Fruit fly (Drosophila melanogaster): ENCODE data around the gene CG5342.

Gene CG5342

DNA sequence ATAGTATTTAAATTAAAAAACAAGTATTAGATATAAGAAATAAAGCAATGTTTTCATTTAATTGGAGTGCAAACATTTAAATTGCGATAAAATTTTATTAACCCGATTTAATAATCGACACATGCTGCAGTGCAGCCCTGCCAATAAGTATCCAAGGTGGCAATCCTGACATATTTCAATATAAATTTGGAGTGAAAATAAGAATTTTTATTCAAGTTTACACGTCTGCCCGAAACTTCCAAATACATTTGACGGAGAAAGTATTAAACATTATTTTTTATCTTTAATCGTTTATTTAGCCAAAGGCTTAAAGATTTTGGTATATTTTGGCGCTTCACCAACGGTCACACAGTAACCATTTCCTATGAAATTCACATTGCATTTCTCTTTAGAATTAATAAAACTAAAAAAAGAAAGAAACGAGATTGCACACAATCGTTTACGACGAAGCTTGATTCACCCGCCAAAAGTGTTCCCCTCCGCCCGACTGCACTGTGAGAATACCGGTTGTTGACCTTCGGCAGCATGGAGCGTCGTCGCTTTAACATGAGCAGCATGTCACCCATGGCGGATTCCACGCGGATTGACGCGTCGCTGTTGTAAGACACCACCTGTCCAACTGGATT is 49.9 kb downstream of the CG5342 start, which contains the start of gene CG14712:
TSS of gene CG14712 (plus strand) at position 344 of the 626 bp plus-strand sequence.
- peak; percentile 68 for TF ChIP-seq Sry-δ (GFP tag; optimal IDR thresholded peaks at IDR 0.05)
- peak; percentile 55 for TF ChIP-seq HmgZ (tag; optimal IDR thresholded peaks at IDR 0.05)
- no peak for TF ChIP-seq rib (GFP tag; IDR thresholded peaks at IDR 0.05)
- TF ChIP-seq mirr (GFP tag; optimal IDR thresholded peaks at IDR 0.05) = no peak
- peak; percentile 90 for TF ChIP-seq Dref (GFP tag; IDR thresholded peaks at IDR 0.05)
- peak; percentile 48; the same call in 1 of the 2 replicates for TF ChIP-seq nerfin-2 (GFP tag; IDR thresholded peaks at IDR 0.05; ENCODE audit: partially characterized antibody)
- peak; percentile 51; the same call in 2 of the 3 replicates for TF ChIP-seq row (GFP tag; IDR thresholded peaks at IDR 0.05)
- peak; percentile 45; the same call in 1 of the 2 replicates for TF ChIP-seq inv (GFP tag; IDR thresholded peaks at IDR 0.05; ENCODE audit: partially characterized antibody)
- no peak for TF ChIP-seq ab (GFP tag; optimal IDR thresholded peaks at IDR 0.05)
- no peak for TF ChIP-seq CG11695 (GFP tag; IDR thresholded peaks at IDR 0.05)
- peak; percentile 12 for TF ChIP-seq Hsf (GFP tag; optimal IDR thresholded peaks at IDR 0.05)
- peak; percentile 42 for TF ChIP-seq CG13624 (GFP tag; optimal IDR thresholded peaks at IDR 0.05)
- no peak for TF ChIP-seq CG17359 (tag; optimal IDR thresholded peaks at IDR 0.05)
- TF ChIP-seq Doc3 (GFP tag; IDR thresholded peaks at IDR 0.05; ENCODE audit: partially characterized antibody) = peak; percentile 22; the same call in 1 of the 3 replicates
- no peak for TF ChIP-seq h (optimal IDR thresholded peaks at IDR 0.05)
- TF ChIP-seq slbo (GFP tag; IDR thresholded peaks at IDR 0.05) = peak; percentile 40; the same call in 1 of the 2 replicates
- no peak for TF ChIP-seq esg (GFP tag; conservative IDR thresholded peaks at IDR 0.05)
- TF ChIP-seq CG33213 (GFP tag; optimal IDR thresholded peaks at IDR 0.05) = peak; percentile 13
- peak; percentile 79 for TF ChIP-seq Med (GFP tag)
- TF ChIP-seq CG2116 (GFP tag; optimal IDR thresholded peaks at IDR 0.05) = peak; percentile 100
- TF ChIP-seq chinmo (GFP tag; IDR thresholded peaks at IDR 0.05; ENCODE audit: partially characterized antibody) = 0 out of 4 replicates have a peak, but pooled peaks have one; percentile 66
- no peak for TF ChIP-seq Gug (GFP tag; IDR thresholded peaks at IDR 0.05)
- no peak for TF ChIP-seq Hand (GFP tag; optimal IDR thresholded peaks at IDR 0.05)
- peak; percentile 42 for TF ChIP-seq CG34376 (GFP tag; optimal IDR thresholded peaks at IDR 0.05)
- TF ChIP-seq CG43689 (GFP tag; IDR thresholded peaks at IDR 0.05) = no peak
- TF ChIP-seq E2f2 (GFP tag; IDR thresholded peaks at IDR 0.05) = peak; percentile 96
- peak; percentile 5 for TF ChIP-seq HLH54F (GFP tag; optimal IDR thresholded peaks at IDR 0.05)
- TF ChIP-seq BEAF-32 (GFP tag; optimal IDR thresholded peaks at IDR 0.05) = peak; percentile 66
- no peak for TF ChIP-seq ash1 (GFP tag; optimal IDR thresholded peaks at IDR 0.05)
- TF ChIP-seq CG17186 (GFP tag; optimal IDR thresholded peaks at IDR 0.05) = peak; percentile 49
- TF ChIP-seq ken (GFP tag; IDR thresholded peaks at IDR 0.05) = no peak
- peak; percentile 44 for TF ChIP-seq CG34224 (GFP tag; IDR thresholded peaks at IDR 0.05; ENCODE audit: partially characterized antibody)
- TF ChIP-seq pho (GFP tag; optimal IDR thresholded peaks at IDR 0.05) = peak; percentile 24
- TF ChIP-seq sob (GFP tag; IDR thresholded peaks at IDR 0.05) = 0 out of 2 replicates have a peak, but pooled peaks have one; percentile 10
- peak; percentile 82 for TF ChIP-seq CG12659 (GFP tag; optimal IDR thresholded peaks at IDR 0.05)
- peak; percentile 70 for TF ChIP-seq unc-4 (GFP tag; IDR thresholded peaks at IDR 0.05; ENCODE audit: partially characterized antibody)
- TF ChIP-seq Mad (GFP tag; optimal IDR thresholded peaks at IDR 0.05) = peak; percentile 35
- TF ChIP-seq YL-1 (GFP tag; optimal IDR thresholded peaks at IDR 0.05) = peak; percentile 92
- peak; percentile 24 for TF ChIP-seq gro (GFP tag; optimal IDR thresholded peaks at IDR 0.05)
- TF ChIP-seq Rx (GFP tag; IDR thresholded peaks at IDR 0.05) = no peak
- TF ChIP-seq MTF-1 (GFP tag; optimal IDR thresholded peaks at IDR 0.05; ENCODE audit: borderline replicate concordance) = no peak
- peak; percentile 80 for TF ChIP-seq HLH4C (GFP tag; IDR thresholded peaks at IDR 0.05; ENCODE audit: partially characterized antibody)
- TF ChIP-seq tll (GFP tag; optimal IDR thresholded peaks at IDR 0.05) = no peak
- TF ChIP-seq Pdp1 (GFP tag; optimal IDR thresholded peaks at IDR 0.05) = peak in 1 of 2 experiments; percentile 28
- no peak for TF ChIP-seq Trl (optimal IDR thresholded peaks at IDR 0.05)
- peak; percentile 18 for TF ChIP-seq Trl (GFP tag; optimal IDR thresholded peaks at IDR 0.05)
- no peak for TF ChIP-seq ERR (GFP tag; optimal IDR thresholded peaks at IDR 0.05)
- peak; percentile 73 for TF ChIP-seq Dll (GFP tag; IDR thresholded peaks at IDR 0.05; ENCODE audit: partially characterized antibody)
- no peak for TF ChIP-seq Abd-B (GFP tag; optimal IDR thresholded peaks at IDR 0.05)

All from whole organism, embryonic.